Worm (Caenorhabditis elegans) whole organism, L2 larva: Measurements from ENCODE around the gene str-143.

Experiments
- C34F6.9 ChIP-seq: fragments of 150-350 bp; optimal IDR thresholded peaks from 2 replicates; lab custom pipeline; 2014; ENCODE audit warnings: missing biosample characterization, missing genetic modification characterization
- F13H6.1 ChIP-seq: sonication (generic microtip); optimal IDR thresholded peaks from 2 replicates; lab custom pipeline; 2016; ENCODE audit warnings: missing genetic modification characterization, missing compliant biosample characterization
- R02D3.7 ChIP-seq: fragments of 150-350 bp; optimal IDR thresholded peaks from 2 replicates; lab custom pipeline; 2014; ENCODE audit warnings: missing biosample characterization, missing genetic modification characterization
- Y55F3AM.14 ChIP-seq: fragments of 200-800 bp; sonication (Bioruptor generic); optimal IDR thresholded peaks from 2 replicates; lab custom pipeline; 2018; ENCODE audit warnings: mild to moderate bottlenecking, missing genetic modification characterization, missing compliant biosample characterization
- alr-1 ChIP-seq: fragments of 150-350 bp; optimal IDR thresholded peaks from 2 replicates; lab custom pipeline; 2014; ENCODE audit warnings: missing biosample characterization, missing genetic modification characterization
- aly-2 ChIP-seq: fragments of 150-350 bp; optimal IDR thresholded peaks from 2 replicates; lab custom pipeline; 2014; ENCODE audit warnings: missing biosample characterization, missing genetic modification characterization
- ama-1 ChIP-seq: fragments of 150-350 bp; optimal IDR thresholded peaks from 2 replicates; lab custom pipeline; 2018; ENCODE audit warnings: inconsistent platforms
- blmp-1 ChIP-seq: sonication (generic microtip); optimal IDR thresholded peaks from 2 replicates; lab custom pipeline; 2017; ENCODE audit warnings: missing genetic modification characterization, mild to moderate bottlenecking, missing compliant biosample characterization, antibody characterized with exemption, moderate library complexity; ENCODE audit not compliant: insufficient read depth
- ceh-16 ChIP-seq: fragments of 150-350 bp; optimal IDR thresholded peaks from 2 replicates; lab custom pipeline; 2014; ENCODE audit warnings: missing biosample characterization, missing genetic modification characterization
- ceh-82 ChIP-seq: fragments of 150-350 bp; optimal IDR thresholded peaks from 2 replicates; lab custom pipeline; 2014; ENCODE audit warnings: missing biosample characterization, missing genetic modification characterization
- crh-2 ChIP-seq: sonication (generic microtip); optimal IDR thresholded peaks from 2 replicates; lab custom pipeline; 2017; ENCODE audit warnings: missing biosample characterization, missing genetic modification characterization
- dmd-4 ChIP-seq: sonication (generic microtip); optimal IDR thresholded peaks from 2 replicates; lab custom pipeline; 2017; ENCODE audit warnings: missing biosample characterization, missing genetic modification characterization
- egl-27 ChIP-seq: sonication (generic microtip); optimal IDR thresholded peaks from 3 replicates; lab custom pipeline; 2017; ENCODE audit warnings: missing biosample characterization, missing genetic modification reagents, missing genetic modification characterization
- elt-1 ChIP-seq: fragments of 150-350 bp; optimal IDR thresholded peaks from 2 replicates; lab custom pipeline; 2014; ENCODE audit warnings: missing biosample characterization, missing genetic modification characterization
- elt-3 ChIP-seq: sonication (generic microtip); optimal IDR thresholded peaks from 2 replicates; lab custom pipeline; 2017; ENCODE audit warnings: missing biosample characterization, missing genetic modification characterization
- fos-1 ChIP-seq: fragments of 150-350 bp; optimal IDR thresholded peaks from 2 replicates; lab custom pipeline; 2014; ENCODE audit warnings: missing biosample characterization, missing genetic modification characterization
- gmeb-1 ChIP-seq: fragments of 150-350 bp; optimal IDR thresholded peaks from 2 replicates; lab custom pipeline; 2014; ENCODE audit warnings: missing biosample characterization, missing genetic modification characterization
- lin-11 ChIP-seq: fragments of 150-350 bp; sonication (generic microtip); optimal IDR thresholded peaks from 2 replicates; lab custom pipeline; 2014; ENCODE audit warnings: missing biosample characterization, missing genetic modification characterization, inconsistent platforms, mixed read lengths
- lin-13 ChIP-seq: fragments of 150-350 bp; optimal IDR thresholded peaks from 2 replicates; lab custom pipeline; 2014; ENCODE audit warnings: missing biosample characterization, missing genetic modification reagents, missing genetic modification characterization
- lin-39 ChIP-seq: fragments of 150-350 bp; optimal IDR thresholded peaks from 2 replicates; lab custom pipeline; 2014; ENCODE audit warnings: missing biosample characterization, missing genetic modification reagents, missing genetic modification characterization
- lsy-2 ChIP-seq, 2 experiments: fragments of 150-350 bp in 1 of 2; sonication (generic microtip) in 1 of 2; optimal IDR thresholded peaks; 2 replicates each; lab custom pipeline; 2014 to 2017; ENCODE audit warnings: missing biosample characterization in 2 of 2, missing genetic modification characterization in 2 of 2
- mbf-1 ChIP-seq: sonication (generic microtip); optimal IDR thresholded peaks from 2 replicates; lab custom pipeline; 2017; ENCODE audit warnings: missing biosample characterization, missing genetic modification characterization
- mdl-1 ChIP-seq, 2 experiments: fragments of 150-350 bp in 1 of 2; sonication (generic microtip) in 1 of 2; optimal IDR thresholded peaks; 2 replicates each; lab custom pipeline; 2017; ENCODE audit warnings: missing biosample characterization in 2 of 2, missing genetic modification characterization in 2 of 2
- nhr-10 ChIP-seq: sonication (generic microtip); optimal IDR thresholded peaks from 2 replicates; lab custom pipeline; 2017; ENCODE audit warnings: missing biosample characterization, missing genetic modification characterization
- nhr-11 ChIP-seq: fragments of 150-350 bp; optimal IDR thresholded peaks from 2 replicates; lab custom pipeline; 2014; ENCODE audit warnings: missing biosample characterization, missing genetic modification characterization
- nhr-12 ChIP-seq: fragments of 150-350 bp; optimal IDR thresholded peaks from 2 replicates; lab custom pipeline; 2014; ENCODE audit warnings: missing biosample characterization, missing genetic modification characterization
- nhr-129 ChIP-seq: fragments of 150-350 bp; optimal IDR thresholded peaks from 2 replicates; lab custom pipeline; 2014; ENCODE audit warnings: missing biosample characterization, missing genetic modification characterization
- nhr-21 ChIP-seq: fragments of 150-350 bp; optimal IDR thresholded peaks from 2 replicates; lab custom pipeline; 2014; ENCODE audit warnings: missing biosample characterization, missing genetic modification characterization
- nhr-23 ChIP-seq: fragments of 150-350 bp; optimal IDR thresholded peaks from 2 replicates; lab custom pipeline; 2014; ENCODE audit warnings: missing biosample characterization, missing genetic modification reagents, missing genetic modification characterization
- nhr-237 ChIP-seq: fragments of 150-350 bp; optimal IDR thresholded peaks from 2 replicates; lab custom pipeline; 2014; ENCODE audit warnings: missing biosample characterization, missing genetic modification characterization
- nhr-25 ChIP-seq: fragments of 150-350 bp; sonication (generic microtip); optimal IDR thresholded peaks from 3 replicates; lab custom pipeline; 2014; ENCODE audit warnings: missing biosample characterization, missing genetic modification characterization
- nhr-77 ChIP-seq: fragments of 150-350 bp; optimal IDR thresholded peaks from 2 replicates; lab custom pipeline; 2014; ENCODE audit warnings: missing biosample characterization, missing genetic modification characterization
- peb-1 ChIP-seq: fragments of 150-350 bp; optimal IDR thresholded peaks from 2 replicates; lab custom pipeline; 2014; ENCODE audit warnings: missing biosample characterization, missing genetic modification characterization
- sma-3 ChIP-seq: sonication (generic microtip); optimal IDR thresholded peaks from 2 replicates; lab custom pipeline; 2016; ENCODE audit warnings: missing genetic modification reagents, missing genetic modification characterization, missing compliant biosample characterization
- sma-9 ChIP-seq, 2 experiments: fragments of 150-350 bp in 1 of 2; sonication (generic microtip) in 1 of 2; optimal IDR thresholded peaks; 2 replicates each; lab custom pipeline; 2014 to 2016; ENCODE audit warnings: missing genetic modification characterization in 2 of 2, mild to moderate bottlenecking in 1 of 2, missing biosample characterization in 1 of 2, missing compliant biosample characterization in 1 of 2, missing genetic modification reagents in 1 of 2, moderate library complexity in 1 of 2
- snpc-4 ChIP-seq: fragments of 150-350 bp; optimal IDR thresholded peaks from 2 replicates; lab custom pipeline; 2014; ENCODE audit warnings: missing biosample characterization, missing genetic modification characterization
- unc-39 ChIP-seq: fragments of 150-350 bp; optimal IDR thresholded peaks from 2 replicates; lab custom pipeline; 2014; ENCODE audit warnings: missing biosample characterization, missing genetic modification characterization
- unc-55 ChIP-seq: fragments of 150-350 bp; sonication (generic microtip); optimal IDR thresholded peaks from 3 replicates; lab custom pipeline; 2014; ENCODE audit warnings: missing biosample characterization, missing genetic modification reagents, missing genetic modification characterization
- unc-62 ChIP-seq: fragments of 150-350 bp; optimal IDR thresholded peaks from 2 replicates; lab custom pipeline; 2014; ENCODE audit warnings: missing biosample characterization, missing genetic modification reagents, missing genetic modification characterization
- zag-1 ChIP-seq: fragments of 150-350 bp; optimal IDR thresholded peaks from 2 replicates; lab custom pipeline; 2014; ENCODE audit warnings: missing biosample characterization, missing genetic modification characterization
- ztf-1 ChIP-seq: fragments of 200-800 bp; sonication (Bioruptor generic); conservative IDR thresholded peaks from 2 replicates; pipeline ENCODE4 v1.3.6; 2022; ENCODE audit warnings: missing genetic modification characterization, missing compliant biosample characterization
- ztf-11 ChIP-seq: sonication (generic microtip); optimal IDR thresholded peaks from 2 replicates; lab custom pipeline; 2017; ENCODE audit warnings: missing biosample characterization, missing genetic modification characterization
- ztf-4 ChIP-seq: fragments of 150-350 bp; optimal IDR thresholded peaks from 2 replicates; lab custom pipeline; 2014; ENCODE audit warnings: missing biosample characterization, missing genetic modification characterization

Gene str-143

DNA sequence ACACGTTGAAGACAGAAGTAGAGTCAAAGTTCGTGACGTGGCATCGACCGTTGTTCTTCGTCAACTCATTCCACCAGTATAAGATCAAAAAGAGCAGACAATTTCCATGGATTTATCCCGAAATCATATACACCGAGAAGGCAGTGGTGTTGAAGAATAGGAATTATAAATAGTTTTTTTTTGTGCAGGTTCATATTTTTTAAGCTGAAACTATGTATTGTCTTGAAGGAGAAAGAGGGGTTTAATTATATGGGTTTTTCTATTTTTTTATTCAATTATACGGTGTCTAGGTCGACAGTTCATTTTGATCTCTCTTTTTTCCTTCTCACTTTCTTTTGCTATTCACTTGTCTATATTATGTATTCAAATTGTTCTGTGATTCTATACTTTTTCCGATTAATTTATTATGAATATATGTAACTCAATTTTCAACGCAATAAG is 30.4 kb downstream of the str-143 start (continued):
- TF ChIP-seq lin-39 (tag; lab: Kevin White, UChicago), result no peak
- TF ChIP-seq unc-39 (tag; lab: Kevin White, UChicago), result no peak
- no peak for TF ChIP-seq ceh-82 (tag; lab: Kevin White, UChicago)
- TF ChIP-seq, all 48 proteins: peak for 13

DNA sequence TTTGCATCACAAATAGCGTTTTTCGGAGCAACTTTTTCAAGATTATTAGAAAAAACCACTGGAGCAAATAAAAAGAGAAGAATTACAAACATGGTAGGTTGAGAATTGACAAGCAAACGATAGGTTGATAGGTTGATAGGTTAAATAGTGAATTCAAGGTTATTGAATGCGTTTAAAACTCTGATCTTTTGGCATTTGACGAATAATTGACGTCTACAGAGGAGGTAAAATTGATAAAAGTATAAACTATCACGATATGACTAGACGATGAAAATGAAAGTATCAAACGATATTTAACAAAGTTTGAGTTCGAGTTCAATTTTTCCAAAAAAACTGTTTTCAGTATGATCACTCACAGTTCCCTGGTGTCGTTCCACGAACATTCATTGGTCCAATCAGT is 33.6 kb downstream of the str-143 start, which contains the start of gene ZC513.14:
ZC513.14 (minus strand) TSS at position 101 of the 400 bp plus-strand sequence.
- TF ChIP-seq nhr-11, result no peak
- TF ChIP-seq nhr-129 (tag; lab: Kevin White, UChicago), result no peak
- TF ChIP-seq nhr-237 (tag; lab: Kevin White, UChicago), result no peak
- TF ChIP-seq zag-1, result no peak
- no peak for TF ChIP-seq lsy-2 (tag; optimal IDR thresholded peaks at IDR 0.05; lab: Kevin White, UChicago)
- no peak for TF ChIP-seq nhr-21
- TF ChIP-seq crh-2 (tag; lab: Kevin White, UChicago), result no peak
- TF ChIP-seq gmeb-1 (tag; lab: Kevin White, UChicago), result no peak
- TF ChIP-seq alr-1, result no peak
- TF ChIP-seq F13H6.1, result no peak
- no peak for TF ChIP-seq egl-27 (tag; lab: Kevin White, UChicago)
- TF ChIP-seq lin-39 (tag; lab: Kevin White, UChicago), result no peak
- no peak for TF ChIP-seq elt-1 (tag; lab: Kevin White, UChicago)
- no peak for TF ChIP-seq fos-1 (tag; lab: Kevin White, UChicago)
- no peak for TF ChIP-seq nhr-25 (tag; lab: Kevin White, UChicago)
- TF ChIP-seq unc-55 (GFP tag; lab: Kevin White, UChicago), result no peak
- no peak for TF ChIP-seq ceh-16 (tag; lab: Kevin White, UChicago)
- no peak for TF ChIP-seq elt-3 (tag; lab: Kevin White, UChicago)
- no peak for TF ChIP-seq R02D3.7 (tag; lab: Kevin White, UChicago)
- TF ChIP-seq ztf-11 (tag; lab: Kevin White, UChicago), result no peak

- TF ChIP-seq sma-3 (GFP tag; lab: Kevin White, UChicago) (no peak), nhr-11 (no peak), R02D3.7 (tag; lab: Kevin White, UChicago) (no peak), nhr-25 (tag; lab: Kevin White, UChicago) (no peak), nhr-21 (no peak), aly-2 (tag; lab: Kevin White, UChicago) (no peak), ama-1 (no peak), nhr-77 (no peak), fos-1 (tag; lab: Kevin White, UChicago) (no peak), ztf-4 (tag; lab: Kevin White, UChicago) (no peak), ztf-11 (tag; lab: Kevin White, UChicago) (no peak), elt-3 (tag; lab: Kevin White, UChicago) (no peak)
These were observed 34.7 kb downstream of the str-143 start, which contains the start of gene algn-12 for ce11 chrV:8034811-8035210. TSS of gene algn-12 (plus strand) at chrV:8035111.

DNA sequence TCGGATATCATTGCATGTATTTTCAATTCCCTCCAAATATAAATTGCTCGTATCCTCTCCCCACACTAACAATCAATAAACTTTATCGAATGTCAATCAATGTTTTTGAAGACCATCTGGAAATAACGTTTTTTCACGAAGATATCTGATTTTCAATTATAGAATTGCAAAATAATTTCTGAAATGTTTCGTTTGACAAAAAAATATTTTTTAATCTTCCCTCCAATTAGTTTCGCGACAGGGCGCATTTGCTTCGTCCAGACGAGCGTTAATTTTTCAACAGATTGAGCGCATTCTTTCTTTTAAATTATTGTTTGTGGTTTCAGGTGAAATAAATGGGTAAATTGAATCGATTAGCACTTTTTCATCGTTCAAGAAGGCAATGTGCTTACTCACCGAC is 38.4 kb downstream of the str-143 start, which contains the start of gene vars-1:
vars-1 (plus strand) TSS at position 291 of the 400 bp plus-strand sequence.
- TF ChIP-seq nhr-12 (tag; lab: Kevin White, UChicago) (no peak), nhr-21 (peak; percentile 48), alr-1 (no peak), nhr-10 (tag; lab: Kevin White, UChicago) (no peak), ztf-4 (tag; lab: Kevin White, UChicago) (no peak), ceh-16 (tag; lab: Kevin White, UChicago) (no peak), Y55F3AM.14 (no peak), R02D3.7 (tag; lab: Kevin White, UChicago) (no peak), nhr-77 (no peak), dmd-4 (tag; lab: Kevin White, UChicago) (no peak), sma-9 (GFP tag; optimal IDR thresholded peaks at IDR 0.05; lab: Kevin White, UChicago) (peak; percentile 42), sma-9 (tag; optimal IDR thresholded peaks at IDR 0.05; lab: Kevin White, UChicago) (no peak), lsy-2 (tag; optimal IDR thresholded peaks at IDR 0.05; lab: Kevin White, UChicago) (peak in 1 of 2 experiments; percentile 76), lin-39 (tag; lab: Kevin White, UChicago) (no peak), elt-3 (tag; lab: Kevin White, UChicago) (no peak), sma-3 (GFP tag; lab: Kevin White, UChicago) (peak; percentile 43), ztf-1 (GFP tag; lab: Robert Waterston, UW) (no peak), nhr-25 (tag; lab: Kevin White, UChicago) (peak; percentile 29), lin-11 (tag; lab: Kevin White, UChicago) (no peak), snpc-4 (tag; lab: Kevin White, UChicago) (no peak), nhr-237 (tag; lab: Kevin White, UChicago) (no peak), aly-2 (tag; lab: Kevin White, UChicago) (no peak), gmeb-1 (tag; lab: Kevin White, UChicago) (peak; percentile 97), ama-1 (no peak), ztf-11 (tag; lab: Kevin White, UChicago) (no peak), unc-39 (tag; lab: Kevin White, UChicago) (no peak), nhr-23 (tag; lab: Kevin White, UChicago) (no peak), unc-62 (no peak), C34F6.9 (tag; lab: Kevin White, UChicago) (peak; percentile 66), blmp-1 (tag; lab: Kevin White, UChicago) (no peak), mdl-1 (tag; optimal IDR thresholded peaks at IDR 0.05; lab: Kevin White, UChicago) (no peak), peb-1 (tag; lab: Kevin White, UChicago) (no peak), mbf-1 (tag; lab: Kevin White, UChicago) (no peak), lin-13 (peak; percentile 35), elt-1 (tag; lab: Kevin White, UChicago) (no peak), crh-2 (tag; lab: Kevin White, UChicago) (peak; percentile 50), nhr-11 (no peak), zag-1 (no peak), nhr-129 (tag; lab: Kevin White, UChicago) (peak; percentile 13)
